Worm (Caenorhabditis elegans) whole organism, early embryonic: ENCODE measurements around the gene C31B8.7.

Experiments used
- hnd-1 ChIP-seq: sonication (generic microtip); optimal IDR thresholded peaks from 2 replicates; lab custom pipeline; 2016; ENCODE audit warnings: missing genetic modification characterization, missing compliant biosample characterization
- scrt-1 ChIP-seq: fragments of 200-800 bp; sonication (Bioruptor generic); IDR thresholded peaks from 2 replicates; pipeline ENCODE4 v1.3.6; 2022; ENCODE audit warnings: missing genetic modification characterization, missing compliant biosample characterization
- tbx-37 ChIP-seq: fragments of 200-800 bp; sonication (Bioruptor generic); conservative IDR thresholded peaks from 2 replicates; pipeline ENCODE4 v1.3.6; 2022; ENCODE audit warnings: missing genetic modification reagents, missing genetic modification characterization, missing compliant biosample characterization

DNA sequence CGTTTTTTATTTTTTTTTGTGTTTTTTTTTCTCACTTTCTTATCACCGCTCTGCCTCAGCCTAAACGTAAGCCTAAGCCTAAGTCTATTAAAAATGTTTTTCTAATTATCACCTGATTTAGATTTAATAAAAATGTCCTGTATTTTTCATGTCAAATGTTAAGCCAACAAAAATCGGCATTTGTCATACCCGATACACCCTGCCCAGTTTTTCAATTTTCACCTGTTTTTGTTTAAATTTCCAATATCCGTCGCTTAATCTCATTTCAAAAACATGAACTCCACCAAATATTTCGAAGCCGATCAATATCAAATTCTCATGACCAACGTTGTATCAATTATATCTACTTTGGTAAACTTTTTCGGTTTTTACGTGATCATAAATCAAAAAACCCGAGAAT lies 28.1 kb upstream of the C31B8.7 start, which contains the start of gene C31B8.1:
- TF ChIP-seq tbx-37 (GFP tag; lab: Robert Waterston, UW) (no peak), scrt-1 (GFP tag; lab: Robert Waterston, UW) (no peak), hnd-1 (tag; lab: Kevin White, UChicago) (no peak)
